Fruit fly (Drosophila melanogaster): ENCODE data around the gene Lamtor4.

DNA sequence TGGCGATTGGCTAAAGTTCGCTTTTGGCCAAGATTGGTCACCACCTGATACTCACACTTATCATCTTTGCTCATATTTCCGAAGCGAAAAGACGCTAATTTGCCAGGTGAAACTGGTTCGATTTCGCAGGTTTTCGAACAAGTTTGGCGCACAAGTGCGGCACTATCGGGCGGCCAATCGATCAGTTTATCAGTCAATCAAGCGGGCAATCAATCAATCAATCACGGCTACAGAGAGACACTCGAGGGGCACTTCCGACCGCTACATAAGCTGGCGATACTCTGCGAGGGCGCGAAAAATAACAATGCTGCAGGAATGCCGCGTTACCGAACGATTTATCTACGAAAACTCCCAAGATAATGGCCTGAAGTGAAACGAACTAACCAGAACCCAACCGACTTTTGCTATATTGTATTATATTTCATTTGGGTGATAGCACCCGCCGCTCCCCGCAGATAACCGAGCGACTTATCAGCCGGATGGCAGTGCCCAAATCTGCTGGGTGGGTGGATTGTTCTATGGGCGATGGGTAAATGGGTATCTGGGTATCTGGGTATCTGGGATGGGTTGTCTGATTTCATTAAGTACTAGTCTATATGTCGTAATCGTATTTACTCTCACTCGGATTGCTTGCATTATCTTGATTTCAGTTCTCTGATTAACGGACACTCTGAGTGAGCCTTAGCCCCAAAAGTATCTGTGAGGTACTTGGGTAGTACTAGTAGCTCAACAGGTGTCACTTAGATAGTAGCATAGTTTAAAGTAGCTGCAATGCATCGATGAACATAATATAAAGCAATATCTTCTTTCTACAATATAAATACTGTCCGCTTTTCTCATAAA, 32.5 kb downstream of the Lamtor4 start:
- TF ChIP-seq toe (GFP tag; optimal IDR thresholded peaks at IDR 0.05) (no peak), CG5204 (GFP tag; optimal IDR thresholded peaks at IDR 0.05) (no peak), tj (GFP tag; optimal IDR thresholded peaks at IDR 0.05) (no peak), bab1 (GFP tag; optimal IDR thresholded peaks at IDR 0.05) (no peak), ovo (GFP tag; optimal IDR thresholded peaks at IDR 0.05) (no peak), pad (GFP tag; optimal IDR thresholded peaks at IDR 0.05) (no peak)

Measured in whole organism, adult.